Worm (Caenorhabditis elegans) whole organism, early embryonic: ENCODE results near the gene lips-11.

Source experiments
- B0310.2 ChIP-seq: sonication (generic microtip); optimal IDR thresholded peaks from 2 replicates; lab custom pipeline; 2016; ENCODE audit warnings: mild to moderate bottlenecking, missing genetic modification characterization, missing compliant biosample characterization
- ama-1 ChIP-seq: fragments of 150-350 bp; optimal IDR thresholded peaks from 2 replicates; lab custom pipeline; 2014
- ceh-36 ChIP-seq: sonication (generic microtip); optimal IDR thresholded peaks from 2 replicates; lab custom pipeline; 2016; ENCODE audit warnings: missing genetic modification characterization, inconsistent platforms, missing compliant biosample characterization
- flt-1 ChIP-seq: fragments of 200-800 bp; sonication (Bioruptor generic); IDR thresholded peaks from 2 replicates; pipeline ENCODE4 v1.3.6; 2022; ENCODE audit warnings: missing genetic modification characterization, missing compliant biosample characterization
- hmbx-1 ChIP-seq: sonication (generic microtip); optimal IDR thresholded peaks from 2 replicates; lab custom pipeline; 2016; ENCODE audit warnings: mild to moderate bottlenecking, missing genetic modification characterization, missing compliant biosample characterization
- hmg-4 ChIP-seq: fragments of 200-800 bp; sonication (Bioruptor generic); optimal IDR thresholded peaks from 2 replicates; lab custom pipeline; 2018; ENCODE audit warnings: mild to moderate bottlenecking, missing genetic modification characterization, missing compliant biosample characterization
- scrt-1 ChIP-seq: fragments of 200-800 bp; sonication (Bioruptor generic); IDR thresholded peaks from 2 replicates; pipeline ENCODE4 v1.3.6; 2022; ENCODE audit warnings: missing genetic modification characterization, missing compliant biosample characterization

DNA sequence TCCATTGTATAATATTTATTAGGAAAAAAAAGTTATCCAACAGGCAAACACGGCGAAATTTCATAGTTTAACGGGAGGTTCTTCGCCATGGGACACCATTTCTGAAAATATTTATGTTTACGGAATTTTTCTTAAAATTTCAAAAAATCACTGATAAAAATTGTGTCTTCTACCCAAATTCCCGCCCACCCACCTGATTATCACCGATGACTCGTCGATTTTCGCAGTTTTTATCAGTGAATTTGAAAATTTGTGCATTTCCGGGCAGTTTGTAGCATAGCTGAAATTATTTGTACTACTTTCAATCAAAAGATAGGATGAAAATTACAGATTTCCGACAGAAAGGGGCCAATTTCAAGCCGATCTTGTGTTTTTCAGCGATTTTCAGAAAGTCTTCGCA, 9.4 kb downstream of the lips-11 start:
- TF ChIP-seq scrt-1 (GFP tag; lab: Robert Waterston, UW) (no peak), ama-1 (lab: Kevin White, UChicago) (no peak), hmbx-1 (no peak), B0310.2 (tag; lab: Kevin White, UChicago) (no peak), hmg-4 (no peak), ceh-36 (no peak), flt-1 (GFP tag; lab: Robert Waterston, UW) (no peak)
